Fruit fly (Drosophila melanogaster) whole organism, embryonic: ENCODE data around the gene CG12521.
A peak's percentile ranks its signal among the peaks of the same experiment; 100 is the strongest.

Experiments used
- CG10209 ChIP-seq: fragments of 200-800 bp; sonication (Bioruptor generic); optimal IDR thresholded peaks from 3 replicates; lab custom pipeline; 2017; ENCODE audit warnings: missing biosample characterization, mild to moderate bottlenecking, missing genetic modification characterization, missing genetic modification reagents
- CG10979 ChIP-seq: fragments of 200-800 bp; sonication (Bioruptor generic); optimal IDR thresholded peaks from 2 replicates; lab custom pipeline; 2018; ENCODE audit warnings: missing biosample characterization, mild to moderate bottlenecking, missing genetic modification characterization, moderate library complexity
- CG1233 ChIP-seq: fragments of 200-800 bp; sonication (Bioruptor generic); optimal IDR thresholded peaks from 4 replicates; lab custom pipeline; 2018; ENCODE audit warnings: missing biosample characterization, mild to moderate bottlenecking, missing genetic modification characterization
- CG12391 ChIP-seq: fragments of 200-800 bp; sonication (Bioruptor generic); optimal IDR thresholded peaks from 3 replicates; lab custom pipeline; 2018; ENCODE audit warnings: missing biosample characterization, mild to moderate bottlenecking, missing genetic modification characterization, moderate library complexity
- CG13424 ChIP-seq: fragments of 200-800 bp; sonication (Bioruptor generic); optimal IDR thresholded peaks from 2 replicates; lab custom pipeline; 2019; ENCODE audit warnings: missing biosample characterization, mild to moderate bottlenecking, missing genetic modification characterization, moderate library complexity
- CG16779 ChIP-seq: fragments of 200-800 bp; sonication (Bioruptor generic); IDR thresholded peaks from 2 replicates; pipeline ENCODE4 v1.3.6; 2022; ENCODE audit warnings: missing biosample characterization, missing genetic modification characterization
- CG17361 ChIP-seq: fragments of 200-800 bp; sonication (Bioruptor generic); IDR thresholded peaks from 3 replicates; pipeline ENCODE4 v1.3.6; 2022; ENCODE audit warnings: missing biosample characterization, missing genetic modification characterization
- CG17802 ChIP-seq: fragments of 200-800 bp; sonication (Bioruptor generic); optimal IDR thresholded peaks from 2 replicates; lab custom pipeline; 2018; ENCODE audit warnings: missing biosample characterization, mild to moderate bottlenecking, missing genetic modification characterization, moderate library complexity
- CG18764 ChIP-seq: fragments of 200-800 bp; sonication (Bioruptor generic); optimal IDR thresholded peaks from 3 replicates; lab custom pipeline; 2016; ENCODE audit warnings: missing biosample characterization, missing genetic modification characterization
- CG2120 ChIP-seq: fragments of 200-800 bp; sonication (Bioruptor generic); optimal IDR thresholded peaks from 3 replicates; lab custom pipeline; 2016; ENCODE audit warnings: missing biosample characterization, missing genetic modification characterization
- CG2678 ChIP-seq: fragments of 200-800 bp; sonication (Bioruptor generic); optimal IDR thresholded peaks from 3 replicates; lab custom pipeline; 2019; ENCODE audit warnings: missing biosample characterization, mild to moderate bottlenecking, missing genetic modification characterization, moderate library complexity
- CG3838 ChIP-seq: fragments of 200-800 bp; sonication (Bioruptor generic); optimal IDR thresholded peaks from 3 replicates; lab custom pipeline; 2016; ENCODE audit warnings: missing biosample characterization, missing genetic modification characterization
- CG4328 ChIP-seq: fragments of 200-800 bp; sonication (Bioruptor generic); optimal IDR thresholded peaks from 3 replicates; lab custom pipeline; 2017; ENCODE audit warnings: missing biosample characterization, missing genetic modification reagents, missing genetic modification characterization
- CG6272 ChIP-seq: fragments of 200-800 bp; sonication (Bioruptor generic); IDR thresholded peaks from 2 replicates; pipeline ENCODE4 v1.3.6; 2022; ENCODE audit warnings: missing biosample characterization, missing genetic modification characterization
- CG9727 ChIP-seq: fragments of 200-800 bp; sonication (Bioruptor generic); optimal IDR thresholded peaks from 3 replicates; lab custom pipeline; 2017; ENCODE audit warnings: missing biosample characterization, mild to moderate bottlenecking, missing genetic modification characterization
- D19A ChIP-seq: fragments of 200-800 bp; optimal IDR thresholded peaks from 3 replicates; lab custom pipeline; 2019; ENCODE audit warnings: missing biosample characterization, mild to moderate bottlenecking, missing genetic modification characterization, moderate library complexity
- Dad ChIP-seq: fragments of 200-800 bp; sonication (Bioruptor generic); optimal IDR thresholded peaks from 3 replicates; lab custom pipeline; 2016; ENCODE audit warnings: missing biosample characterization, missing genetic modification characterization
- Dek ChIP-seq: fragments of 200-800 bp; sonication (Bioruptor generic); optimal IDR thresholded peaks from 3 replicates; lab custom pipeline; 2019; ENCODE audit warnings: missing biosample characterization, mild to moderate bottlenecking, missing genetic modification characterization, moderate library complexity
- Ets65A ChIP-seq: fragments of 200-800 bp; sonication (Bioruptor generic); peaks from one replicate; lab custom pipeline; 2016; ENCODE audit warnings: missing biosample characterization, missing genetic modification characterization
- HLH54F ChIP-seq: fragments of 200-800 bp; sonication (Bioruptor generic); optimal IDR thresholded peaks from 3 replicates; lab custom pipeline; 2016; ENCODE audit warnings: missing biosample characterization, missing genetic modification characterization
- Hmr ChIP-seq: fragments of 200-800 bp; sonication (Bioruptor generic); optimal IDR thresholded peaks from 3 replicates; lab custom pipeline; 2017; ENCODE audit warnings: mild to moderate bottlenecking, missing biosample characterization, missing genetic modification reagents, missing genetic modification characterization
- Hr39 ChIP-seq: fragments of >200 bp; optimal IDR thresholded peaks from 2 replicates; lab custom pipeline; 2017
- Hr78 ChIP-seq, 2 experiments: fragments of 200-800 bp in 1 of 2; fragments of >200 bp in 1 of 2; sonication (Bioruptor generic) in 1 of 2; optimal IDR thresholded peaks; 2 replicates each; lab custom pipeline; 2017 to 2019; ENCODE audit warnings: missing biosample characterization in 2 of 2, missing genetic modification characterization in 2 of 2, mild to moderate bottlenecking in 1 of 2, moderate library complexity in 1 of 2
- Meics ChIP-seq: fragments of 200-800 bp; sonication (Bioruptor generic); optimal IDR thresholded peaks from 2 replicates; lab custom pipeline; 2017; ENCODE audit warnings: missing biosample characterization, mild to moderate bottlenecking, missing genetic modification characterization
- NC2α ChIP-seq: fragments of 200-800 bp; sonication (Bioruptor generic); optimal IDR thresholded peaks from 2 replicates; lab custom pipeline; 2016; ENCODE audit warnings: missing biosample characterization, missing genetic modification characterization
- Neu2 ChIP-seq: fragments of 200-800 bp; sonication (Bioruptor generic); optimal IDR thresholded peaks from 3 replicates; lab custom pipeline; 2016; ENCODE audit warnings: missing biosample characterization, missing genetic modification characterization, borderline replicate concordance
- Sox100B ChIP-seq: fragments of 200-800 bp; sonication (Bioruptor generic); optimal IDR thresholded peaks from 3 replicates; lab custom pipeline; 2018; ENCODE audit warnings: missing biosample characterization, mild to moderate bottlenecking, missing genetic modification characterization
- Sox102F ChIP-seq: fragments of 200-800 bp; sonication (Bioruptor generic); optimal IDR thresholded peaks from 2 replicates; lab custom pipeline; 2018; ENCODE audit warnings: missing biosample characterization, mild to moderate bottlenecking, missing genetic modification characterization, moderate library complexity
- aop ChIP-seq: fragments of 200-800 bp; sonication (Bioruptor generic); IDR thresholded peaks from 2 replicates; pipeline ENCODE4 v1.3.6; 2022; ENCODE audit warnings: missing biosample characterization, missing genetic modification characterization
- ap ChIP-seq: fragments of 200-800 bp; sonication (Bioruptor generic); IDR thresholded peaks from 2 replicates; pipeline ENCODE4 v1.3.6; 2022; ENCODE audit warnings: missing biosample characterization, missing genetic modification characterization
- bigmax ChIP-seq: fragments of 200-800 bp; sonication (Bioruptor generic); optimal IDR thresholded peaks from 2 replicates; lab custom pipeline; 2018; ENCODE audit warnings: missing biosample characterization, mild to moderate bottlenecking, missing genetic modification characterization
- cad ChIP-seq: fragments of >200 bp; optimal IDR thresholded peaks from 2 replicates; lab custom pipeline; 2017; ENCODE audit warnings: missing biosample characterization, missing genetic modification characterization
- caup ChIP-seq: fragments of 200-800 bp; sonication (Bioruptor generic); optimal IDR thresholded peaks from 3 replicates; lab custom pipeline; 2017; ENCODE audit warnings: missing biosample characterization, mild to moderate bottlenecking, missing genetic modification characterization, moderate library complexity; ENCODE audit not compliant: severe bottlenecking
- ci ChIP-seq: fragments of 200-800 bp; sonication (Bioruptor generic); IDR thresholded peaks from 3 replicates; pipeline ENCODE4 v1.3.6; 2022; ENCODE audit warnings: missing biosample characterization, missing genetic modification characterization
- crc ChIP-seq: fragments of 200-800 bp; sonication (Bioruptor generic); optimal IDR thresholded peaks from 2 replicates; lab custom pipeline; 2016; ENCODE audit warnings: missing biosample characterization, missing genetic modification characterization
- cwo ChIP-seq: fragments of 200-800 bp; sonication (Bioruptor generic); optimal IDR thresholded peaks from 3 replicates; lab custom pipeline; 2017; ENCODE audit warnings: missing biosample characterization, missing genetic modification characterization, mild to moderate bottlenecking, moderate library complexity, missing genetic modification reagents
- dmrt99B ChIP-seq: fragments of 200-800 bp; sonication (Bioruptor generic); optimal IDR thresholded peaks from 2 replicates; lab custom pipeline; 2018; ENCODE audit warnings: missing biosample characterization, mild to moderate bottlenecking, missing genetic modification characterization, moderate library complexity
- fu2 ChIP-seq: fragments of 200-800 bp; sonication (Bioruptor generic); optimal IDR thresholded peaks from 2 replicates; lab custom pipeline; 2016; ENCODE audit warnings: missing biosample characterization, missing genetic modification characterization
- grau ChIP-seq: fragments of 200-800 bp; optimal IDR thresholded peaks from 3 replicates; lab custom pipeline; 2019; ENCODE audit warnings: missing biosample characterization, mild to moderate bottlenecking, missing genetic modification characterization, moderate library complexity
- h ChIP-seq: fragments of >200 bp; optimal IDR thresholded peaks from 2 replicates; lab custom pipeline; 2017
- hb ChIP-seq: fragments of 200-800 bp; sonication (Bioruptor generic); IDR thresholded peaks from 3 replicates; pipeline ENCODE4 v1.3.6; 2022; ENCODE audit warnings: missing biosample characterization, missing genetic modification characterization; ENCODE audit not compliant: partially characterized antibody
- insv ChIP-seq, 2 experiments: fragments of 200-800 bp; sonication (Bioruptor generic); optimal IDR thresholded peaks; 3 replicates each; lab custom pipeline; 2016 to 2018; ENCODE audit warnings: missing biosample characterization in 2 of 2, missing genetic modification characterization in 2 of 2
- jumu ChIP-seq: fragments of 200-800 bp; sonication (Bioruptor generic); optimal IDR thresholded peaks from 3 replicates; lab custom pipeline; 2016; ENCODE audit warnings: missing biosample characterization, missing genetic modification characterization
- ken ChIP-seq: fragments of 200-800 bp; sonication (Bioruptor generic); IDR thresholded peaks from 3 replicates; pipeline ENCODE4 v1.3.6; 2022; ENCODE audit warnings: missing biosample characterization, missing genetic modification characterization
- lilli ChIP-seq: fragments of 200-800 bp; sonication (Bioruptor generic); optimal IDR thresholded peaks from 3 replicates; lab custom pipeline; 2016; ENCODE audit warnings: missing biosample characterization, missing genetic modification characterization
- nmo ChIP-seq: fragments of 200-800 bp; sonication (Bioruptor generic); optimal IDR thresholded peaks from 2 replicates; lab custom pipeline; 2018; ENCODE audit warnings: missing biosample characterization, mild to moderate bottlenecking, missing genetic modification characterization, moderate library complexity
- odd ChIP-seq: fragments of 200-800 bp; sonication (Bioruptor generic); optimal IDR thresholded peaks from 2 replicates; lab custom pipeline; 2017; ENCODE audit warnings: missing biosample characterization, mild to moderate bottlenecking, missing genetic modification characterization
- phol ChIP-seq: fragments of 200-800 bp; sonication (Bioruptor generic); optimal IDR thresholded peaks from 3 replicates; lab custom pipeline; 2018; ENCODE audit warnings: missing biosample characterization, mild to moderate bottlenecking, missing genetic modification characterization, moderate library complexity
- tin ChIP-seq: fragments of 200-800 bp; sonication (Bioruptor generic); optimal IDR thresholded peaks from 3 replicates; lab custom pipeline; 2016; ENCODE audit warnings: missing biosample characterization, missing genetic modification characterization
- vnd ChIP-seq: fragments of 200-800 bp; sonication (Bioruptor generic); IDR thresholded peaks from 3 replicates; pipeline ENCODE4 v1.3.6; 2022; ENCODE audit warnings: missing biosample characterization, missing genetic modification characterization; ENCODE audit not compliant: partially characterized antibody

Gene CG12521

DNA sequence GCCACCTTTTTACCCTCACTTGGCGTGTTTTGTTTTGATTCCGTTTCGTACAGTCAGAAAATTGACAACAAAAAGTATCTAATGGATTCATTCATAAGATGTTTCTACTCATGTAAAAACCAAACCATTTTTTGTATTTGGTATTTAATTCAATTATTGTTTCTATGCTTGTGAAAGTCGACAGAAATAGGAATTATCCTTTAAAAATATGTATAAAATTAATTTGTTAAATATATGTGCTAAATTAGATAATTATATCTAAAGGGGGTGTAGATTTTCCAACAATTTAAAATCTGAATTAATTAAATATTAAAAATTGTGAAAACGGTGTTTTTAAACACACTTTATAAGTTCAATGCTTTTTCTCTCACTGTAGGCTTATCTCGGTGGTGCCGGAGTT is 16.0 kb upstream of the CG12521 start (continued):
- TF ChIP-seq CG16779 (GFP tag; lab: Robert Waterston, UW): no peak
- no peak for TF ChIP-seq CG1233
- TF ChIP-seq nmo (GFP tag; lab: Kevin White, UChicago): peak; percentile 8
- peak; percentile 52; the same call in 1 of the 3 replicates for TF ChIP-seq CG17361 (GFP tag; lab: Robert Waterston, UW)
- no peak for TF ChIP-seq CG10979 (tag; lab: Kevin White, UChicago)
- TF ChIP-seq CG6272 (GFP tag; lab: Robert Waterston, UW): no peak
- no peak for TF ChIP-seq CG3838 (GFP tag; lab: Kevin White, UChicago)
- TF ChIP-seq ap (GFP tag; lab: Robert Waterston, UW): no peak
- no peak for TF ChIP-seq lilli
- peak; percentile 62 for TF ChIP-seq CG2678
- peak; percentile 38 for TF ChIP-seq CG9727 (GFP tag; lab: Kevin White, UChicago)
- no peak for TF ChIP-seq ci (GFP tag; lab: Robert Waterston, UW)
- TF ChIP-seq Sox102F (GFP tag; lab: Kevin White, UChicago): peak; percentile 3
- TF ChIP-seq cwo (GFP tag; lab: Kevin White, UChicago): peak; percentile 30
- peak; percentile 2 for TF ChIP-seq Dek (tag; lab: Kevin White, UChicago)
- no peak for TF ChIP-seq cad (GFP tag; lab: Kevin White, UChicago)
- TF ChIP-seq hb (GFP tag; lab: Robert Waterston, UW): no peak
- TF ChIP-seq CG17802 (tag; lab: Kevin White, UChicago): no peak
- no peak for TF ChIP-seq vnd (GFP tag; lab: Robert Waterston, UW)
- peak; percentile 47 for TF ChIP-seq dmrt99B (tag; lab: Kevin White, UChicago)
- TF ChIP-seq caup (GFP tag; lab: Kevin White, UChicago): peak; percentile 8
- TF ChIP-seq h (lab: Kevin White, UChicago): no peak
- TF ChIP-seq Ets65A (GFP tag; lab: Kevin White, UChicago): no peak
- TF ChIP-seq phol (tag; lab: Kevin White, UChicago): peak; percentile 23
- no peak for TF ChIP-seq CG18764 (GFP tag; lab: Kevin White, UChicago)
- no peak for TF ChIP-seq insv (GFP tag; optimal IDR thresholded peaks at IDR 0.05; lab: Kevin White, UChicago)
- no peak for TF ChIP-seq D19A (tag; lab: Kevin White, UChicago)
- peak; percentile 60 for TF ChIP-seq Meics (GFP tag; lab: Kevin White, UChicago)
- TF ChIP-seq CG2120 (GFP tag; lab: Kevin White, UChicago): peak; percentile 24
- TF ChIP-seq crc (GFP tag; lab: Kevin White, UChicago): no peak
- no peak for TF ChIP-seq Dad (GFP tag; lab: Kevin White, UChicago)
- TF ChIP-seq Hmr (GFP tag; lab: Kevin White, UChicago): peak; percentile 59
- TF ChIP-seq fu2 (GFP tag; lab: Kevin White, UChicago): no peak
- no peak for TF ChIP-seq HLH54F (GFP tag; lab: Kevin White, UChicago)
- TF ChIP-seq Neu2 (GFP tag; lab: Kevin White, UChicago): no peak
- peak; percentile 11 for TF ChIP-seq CG10209
- no peak for TF ChIP-seq odd (GFP tag; lab: Kevin White, UChicago)
- no peak for TF ChIP-seq tin (GFP tag; lab: Kevin White, UChicago)
- no peak for TF ChIP-seq Hr78 (GFP tag; optimal IDR thresholded peaks at IDR 0.05; lab: Kevin White, UChicago)
- TF ChIP-seq CG12391 (tag; lab: Kevin White, UChicago): peak; percentile 13
- no peak for TF ChIP-seq ken (GFP tag; lab: Robert Waterston, UW)
- no peak for TF ChIP-seq NC2α (GFP tag; lab: Kevin White, UChicago)
- TF ChIP-seq bigmax (GFP tag; lab: Kevin White, UChicago): no peak
- no peak for TF ChIP-seq CG4328 (GFP tag; lab: Kevin White, UChicago)
- TF ChIP-seq Hr39 (lab: Kevin White, UChicago): no peak
- TF ChIP-seq jumu (GFP tag; lab: Kevin White, UChicago): no peak
- TF ChIP-seq aop (GFP tag; lab: Robert Waterston, UW): no peak
- TF ChIP-seq CG13424 (tag; lab: Kevin White, UChicago): peak; percentile 50
- TF ChIP-seq Sox100B (GFP tag; lab: Kevin White, UChicago): peak; percentile 41
- TF ChIP-seq grau: peak; percentile 45
